Worm (Caenorhabditis elegans) whole organism, L2 larva: ENCODE data around the gene T28D6.6.

Experiments
- C34F6.9 ChIP-seq: fragments of 150-350 bp; optimal IDR thresholded peaks from 2 replicates; lab custom pipeline; 2014; ENCODE audit warnings: missing biosample characterization, missing genetic modification characterization
- R02D3.7 ChIP-seq: fragments of 150-350 bp; optimal IDR thresholded peaks from 2 replicates; lab custom pipeline; 2014; ENCODE audit warnings: missing biosample characterization, missing genetic modification characterization
- ceh-82 ChIP-seq: fragments of 150-350 bp; optimal IDR thresholded peaks from 2 replicates; lab custom pipeline; 2014; ENCODE audit warnings: missing biosample characterization, missing genetic modification characterization
- egl-27 ChIP-seq: sonication (generic microtip); optimal IDR thresholded peaks from 3 replicates; lab custom pipeline; 2017; ENCODE audit warnings: missing biosample characterization, missing genetic modification reagents, missing genetic modification characterization
- fos-1 ChIP-seq: fragments of 150-350 bp; optimal IDR thresholded peaks from 2 replicates; lab custom pipeline; 2014; ENCODE audit warnings: missing biosample characterization, missing genetic modification characterization
- nhr-11 ChIP-seq: fragments of 150-350 bp; optimal IDR thresholded peaks from 2 replicates; lab custom pipeline; 2014; ENCODE audit warnings: missing biosample characterization, missing genetic modification characterization
- skn-1 ChIP-seq: sonication (generic microtip); optimal IDR thresholded peaks from 2 replicates; lab custom pipeline; 2017; ENCODE audit warnings: missing biosample characterization, missing genetic modification characterization
- sma-3 ChIP-seq: sonication (generic microtip); optimal IDR thresholded peaks from 2 replicates; lab custom pipeline; 2016; ENCODE audit warnings: missing genetic modification reagents, missing genetic modification characterization, missing compliant biosample characterization
- unc-55 ChIP-seq: fragments of 150-350 bp; sonication (generic microtip); optimal IDR thresholded peaks from 3 replicates; lab custom pipeline; 2014; ENCODE audit warnings: missing biosample characterization, missing genetic modification reagents, missing genetic modification characterization
- unc-62 ChIP-seq: fragments of 150-350 bp; optimal IDR thresholded peaks from 2 replicates; lab custom pipeline; 2014; ENCODE audit warnings: missing biosample characterization, missing genetic modification reagents, missing genetic modification characterization
- zag-1 ChIP-seq: fragments of 150-350 bp; optimal IDR thresholded peaks from 2 replicates; lab custom pipeline; 2014; ENCODE audit warnings: missing biosample characterization, missing genetic modification characterization

ce11 chrIII:11355758-11356323, 12.9 kb upstream of the T28D6.6 start:
- TF ChIP-seq ceh-82 (tag; lab: Kevin White, UChicago) (no peak), R02D3.7 (tag; lab: Kevin White, UChicago) (no peak), skn-1 (tag; lab: Kevin White, UChicago) (no peak), unc-62 (GFP tag; lab: Kevin White, UChicago) (no peak), fos-1 (tag; lab: Kevin White, UChicago) (no peak), C34F6.9 (tag; lab: Kevin White, UChicago) (no peak), unc-55 (no peak), egl-27 (tag; lab: Kevin White, UChicago) (no peak), sma-3 (GFP tag; lab: Kevin White, UChicago) (no peak), zag-1 (tag; lab: Kevin White, UChicago) (no peak), nhr-11 (tag; lab: Kevin White, UChicago) (no peak)
